Worm (Caenorhabditis elegans) whole organism, mixed stage, embryonic: ENCODE data around the gene C35B1.4.

Experiments used
- M03D4.4 ChIP-seq: sonication (generic microtip); optimal IDR thresholded peaks from 2 replicates; lab custom pipeline; 2017; ENCODE audit warnings: mild to moderate bottlenecking, missing genetic modification characterization, missing compliant biosample characterization
- bed-3 ChIP-seq: fragments of 200-800 bp; sonication (Bioruptor generic); optimal IDR thresholded peaks from 3 replicates; lab custom pipeline; 2018; ENCODE audit warnings: mild to moderate bottlenecking, missing genetic modification characterization, moderate library complexity, missing compliant biosample characterization
- blmp-1 ChIP-seq: fragments of 150-350 bp; optimal IDR thresholded peaks from 2 replicates; lab custom pipeline; 2014; ENCODE audit warnings: missing biosample characterization, missing genetic modification characterization
- ceh-39 ChIP-seq: fragments of 150-350 bp; optimal IDR thresholded peaks from 2 replicates; lab custom pipeline; 2014; ENCODE audit warnings: missing biosample characterization, missing genetic modification characterization
- ceh-43 ChIP-seq: fragments of 200-800 bp; sonication (Bioruptor generic); optimal IDR thresholded peaks from 2 replicates; lab custom pipeline; 2018; ENCODE audit warnings: mild to moderate bottlenecking, missing genetic modification characterization, moderate library complexity, missing compliant biosample characterization
- ceh-83 ChIP-seq: fragments of 200-800 bp; sonication (Bioruptor generic); optimal IDR thresholded peaks from 2 replicates; lab custom pipeline; 2018; ENCODE audit warnings: mild to moderate bottlenecking, missing genetic modification characterization, missing compliant biosample characterization
- cnd-1 ChIP-seq: fragments of 200-800 bp; sonication (Bioruptor generic); optimal IDR thresholded peaks from 2 replicates; lab custom pipeline; 2018; ENCODE audit warnings: mild to moderate bottlenecking, missing genetic modification characterization, missing compliant biosample characterization
- drap-1 ChIP-seq: fragments of 200-800 bp; sonication (Bioruptor generic); optimal IDR thresholded peaks from 3 replicates; lab custom pipeline; 2018; ENCODE audit warnings: mild to moderate bottlenecking, missing genetic modification characterization, missing compliant biosample characterization
- elt-1 ChIP-seq: sonication (generic microtip); optimal IDR thresholded peaks from 2 replicates; lab custom pipeline; 2017; ENCODE audit warnings: missing genetic modification characterization, mild to moderate bottlenecking, missing compliant biosample characterization, antibody characterized with exemption, moderate library complexity, borderline replicate concordance; ENCODE audit not compliant: insufficient read depth
- flh-1 ChIP-seq: fragments of 200-800 bp; sonication (Bioruptor generic); optimal IDR thresholded peaks from 2 replicates; lab custom pipeline; 2018; ENCODE audit warnings: mild to moderate bottlenecking, missing genetic modification characterization, moderate library complexity, missing compliant biosample characterization
- hlh-1 ChIP-seq: fragments of 150-350 bp; optimal IDR thresholded peaks from 2 replicates; lab custom pipeline; 2014; ENCODE audit warnings: missing biosample characterization, missing genetic modification reagents, missing genetic modification characterization
- lin-13 ChIP-seq: fragments of 150-350 bp; optimal IDR thresholded peaks from 2 replicates; lab custom pipeline; 2014; ENCODE audit warnings: missing biosample characterization, missing genetic modification characterization
- lin-32 ChIP-seq: fragments of 200-800 bp; sonication (Bioruptor generic); optimal IDR thresholded peaks from 2 replicates; lab custom pipeline; 2018; ENCODE audit warnings: mild to moderate bottlenecking, missing genetic modification characterization, missing compliant biosample characterization
- lsy-2 ChIP-seq: fragments of 150-350 bp; optimal IDR thresholded peaks from 2 replicates; lab custom pipeline; 2014; ENCODE audit warnings: missing biosample characterization, missing genetic modification characterization
- mab-5 ChIP-seq: fragments of 150-350 bp; optimal IDR thresholded peaks from 2 replicates; lab custom pipeline; 2014; ENCODE audit warnings: missing biosample characterization, missing genetic modification characterization
- mep-1 ChIP-seq: fragments of 150-350 bp; optimal IDR thresholded peaks from 2 replicates; lab custom pipeline; 2017; ENCODE audit warnings: missing biosample characterization, missing genetic modification reagents, missing genetic modification characterization, inconsistent platforms
- mls-2 ChIP-seq: sonication (generic microtip); optimal IDR thresholded peaks from 2 replicates; lab custom pipeline; 2016; ENCODE audit warnings: mild to moderate bottlenecking, missing genetic modification characterization, moderate library complexity, missing compliant biosample characterization
- nhr-12 ChIP-seq: fragments of 150-350 bp; optimal IDR thresholded peaks from 2 replicates; lab custom pipeline; 2014; ENCODE audit warnings: missing biosample characterization, missing genetic modification characterization
- nhr-2 ChIP-seq: fragments of 150-350 bp; optimal IDR thresholded peaks from 2 replicates; lab custom pipeline; 2014; ENCODE audit warnings: missing biosample characterization, missing genetic modification characterization
- nhr-28 ChIP-seq: fragments of 150-350 bp; optimal IDR thresholded peaks from 2 replicates; lab custom pipeline; 2014; ENCODE audit warnings: missing biosample characterization, missing genetic modification characterization
- nhr-76 ChIP-seq: sonication (generic microtip); optimal IDR thresholded peaks from 2 replicates; lab custom pipeline; 2017; ENCODE audit warnings: missing biosample characterization, missing genetic modification characterization
- pha-4 ChIP-seq: fragments of 150-350 bp; optimal IDR thresholded peaks from 2 replicates; lab custom pipeline; 2018; ENCODE audit warnings: missing biosample characterization, missing genetic modification reagents, missing genetic modification characterization
- sem-2 ChIP-seq: fragments of 200-800 bp; sonication (Bioruptor generic); optimal IDR thresholded peaks from 2 replicates; lab custom pipeline; 2018; ENCODE audit warnings: mild to moderate bottlenecking, missing genetic modification characterization, missing compliant biosample characterization
- snpc-4 ChIP-seq: fragments of 150-350 bp; optimal IDR thresholded peaks from 2 replicates; lab custom pipeline; 2014; ENCODE audit warnings: missing biosample characterization, missing genetic modification characterization
- sptf-1 ChIP-seq: sonication (generic microtip); optimal IDR thresholded peaks from 2 replicates; lab custom pipeline; 2017; ENCODE audit warnings: mild to moderate bottlenecking, missing genetic modification characterization, moderate library complexity, missing compliant biosample characterization
- tbx-8 ChIP-seq: fragments of 200-800 bp; sonication (Bioruptor generic); optimal IDR thresholded peaks from 2 replicates; lab custom pipeline; 2018; ENCODE audit warnings: mild to moderate bottlenecking, missing genetic modification characterization, moderate library complexity, missing compliant biosample characterization
- unc-120 ChIP-seq: sonication (generic microtip); optimal IDR thresholded peaks from 2 replicates; lab custom pipeline; 2017; ENCODE audit warnings: missing genetic modification characterization, missing compliant biosample characterization; ENCODE audit not compliant: poor library complexity, severe bottlenecking
- unc-39 ChIP-seq: fragments of 150-350 bp; optimal IDR thresholded peaks from 2 replicates; lab custom pipeline; 2014; ENCODE audit warnings: missing biosample characterization, missing genetic modification characterization
- zip-8 ChIP-seq: fragments of 150-350 bp; optimal IDR thresholded peaks from 2 replicates; lab custom pipeline; 2014; ENCODE audit warnings: missing biosample characterization, missing genetic modification characterization
- ztf-11 ChIP-seq: fragments of 150-350 bp; optimal IDR thresholded peaks from 2 replicates; lab custom pipeline; 2014; ENCODE audit warnings: missing biosample characterization, missing genetic modification characterization

Gene C35B1.4

ce11 chrIV:4094364-4094763, 14.8 kb downstream of the C35B1.4 start:
- TF ChIP-seq mep-1, result no peak
- no peak for TF ChIP-seq flh-1
- no peak for TF ChIP-seq blmp-1 (tag; lab: Kevin White, UChicago)
- TF ChIP-seq cnd-1 (tag; lab: Kevin White, UChicago), result no peak
- TF ChIP-seq mls-2 (tag; lab: Kevin White, UChicago), result no peak
- TF ChIP-seq ceh-43, result no peak
- no peak for TF ChIP-seq drap-1 (GFP tag; lab: Kevin White, UChicago)
- TF ChIP-seq unc-120, result no peak
- TF ChIP-seq tbx-8 (GFP tag; lab: Kevin White, UChicago), result no peak
- TF ChIP-seq bed-3, result no peak
- no peak for TF ChIP-seq ceh-39 (tag; lab: Kevin White, UChicago)
- TF ChIP-seq nhr-2, result no peak
- TF ChIP-seq, all 35 proteins: peak for 0

ce11 chrIV:4096940-4097339, 17.3 kb downstream of the C35B1.4 start:
- TF ChIP-seq tbx-8 (GFP tag; lab: Kevin White, UChicago) (no peak), nhr-28 (tag; lab: Kevin White, UChicago) (no peak), mls-2 (tag; lab: Kevin White, UChicago) (no peak), unc-120 (no peak), ceh-83 (GFP tag; lab: Kevin White, UChicago) (no peak), unc-39 (tag; lab: Kevin White, UChicago) (no peak), lin-32 (no peak), pha-4 (tag; lab: Kevin White, UChicago) (no peak), cnd-1 (tag; lab: Kevin White, UChicago) (no peak), ztf-11 (tag; lab: Kevin White, UChicago) (no peak), nhr-2 (no peak), mab-5 (tag; lab: Kevin White, UChicago) (no peak), drap-1 (GFP tag; lab: Kevin White, UChicago) (no peak), elt-1 (no peak), nhr-12 (tag; lab: Kevin White, UChicago) (no peak), sem-2 (GFP tag; lab: Kevin White, UChicago) (no peak)

ce11 chrIV:4099773-4100172, 20.2 kb downstream of the C35B1.4 start:
- TF ChIP-seq sptf-1 (tag; lab: Kevin White, UChicago) (no peak), hlh-1 (tag; lab: Kevin White, UChicago) (peak; percentile 13)

ce11 chrIV:4102720-4103119, 23.1 kb downstream of the C35B1.4 start, which contains the start of gene ubc-1:
TSS of gene ubc-1 (plus strand) at chrIV:4103020.
- TF ChIP-seq flh-1, result no peak
- no peak for TF ChIP-seq nhr-2
- TF ChIP-seq pha-4 (tag; lab: Kevin White, UChicago), result no peak
- TF ChIP-seq unc-39 (tag; lab: Kevin White, UChicago), result no peak
- TF ChIP-seq tbx-8 (GFP tag; lab: Kevin White, UChicago), result no peak
- no peak for TF ChIP-seq sem-2 (GFP tag; lab: Kevin White, UChicago)
- no peak for TF ChIP-seq blmp-1 (tag; lab: Kevin White, UChicago)
- no peak for TF ChIP-seq unc-120
- TF ChIP-seq lsy-2 (tag; lab: Kevin White, UChicago), result no peak
- no peak for TF ChIP-seq M03D4.4 (tag; lab: Kevin White, UChicago)
- no peak for TF ChIP-seq ceh-39 (tag; lab: Kevin White, UChicago)
- TF ChIP-seq snpc-4 (tag; lab: Kevin White, UChicago), result no peak
- no peak for TF ChIP-seq nhr-76 (tag; lab: Kevin White, UChicago)
- no peak for TF ChIP-seq mls-2 (tag; lab: Kevin White, UChicago)
- TF ChIP-seq lin-13 (tag; lab: Kevin White, UChicago), result no peak
- no peak for TF ChIP-seq sptf-1 (tag; lab: Kevin White, UChicago)

DNA sequence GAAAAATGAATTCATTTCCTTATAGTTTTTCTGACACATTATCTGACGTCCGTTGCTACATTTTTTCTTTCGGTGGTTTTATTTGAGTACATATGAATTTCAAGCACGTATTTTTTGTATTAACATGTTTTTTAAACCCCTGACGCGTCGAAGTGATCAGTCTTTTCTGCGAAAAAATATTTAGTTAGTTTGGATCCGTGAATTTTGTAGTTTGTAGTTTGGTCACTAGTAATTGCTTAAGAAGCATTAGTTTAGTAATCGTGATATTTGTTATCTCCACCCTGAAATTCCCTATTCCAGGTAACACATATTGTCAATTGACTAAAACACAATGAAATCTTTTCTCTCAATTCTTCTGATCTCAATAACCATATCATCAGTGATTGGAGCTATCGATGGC, 29.2 kb downstream of the C35B1.4 start, which contains the start of gene C35B1.7:
Gene C35B1.7, plus strand, starts transcription at position 301 of the 400 bp plus-strand sequence.
- no peak for TF ChIP-seq zip-8 (tag; lab: Kevin White, UChicago)
- TF ChIP-seq blmp-1 (tag; lab: Kevin White, UChicago), result no peak
- TF ChIP-seq flh-1, result no peak
- TF ChIP-seq tbx-8 (GFP tag; lab: Kevin White, UChicago), result no peak
- no peak for TF ChIP-seq ceh-39 (tag; lab: Kevin White, UChicago)
- no peak for TF ChIP-seq lsy-2 (tag; lab: Kevin White, UChicago)
